Fruit fly (Drosophila melanogaster) whole organism, pupa: ENCODE measurements around the gene CG31407.

Experiments used
- CG10348 ChIP-seq: fragments of 200-800 bp; sonication (Bioruptor generic); IDR thresholded peaks from 2 replicates; pipeline ENCODE4 v1.3.6; 2022; ENCODE audit warnings: missing biosample characterization, missing genetic modification characterization
- CG14655 ChIP-seq: fragments of 200-800 bp; sonication (Bioruptor generic); optimal IDR thresholded peaks from 3 replicates; lab custom pipeline; 2017; ENCODE audit warnings: mild to moderate bottlenecking, missing biosample characterization, missing genetic modification reagents, missing genetic modification characterization
- CG15710 ChIP-seq: fragments of 200-800 bp; sonication (Bioruptor generic); optimal IDR thresholded peaks from 2 replicates; lab custom pipeline; 2018; ENCODE audit warnings: missing biosample characterization, mild to moderate bottlenecking, missing genetic modification characterization, moderate library complexity
- CG17806 ChIP-seq: fragments of 200-800 bp; sonication (Bioruptor generic); optimal IDR thresholded peaks from 2 replicates; lab custom pipeline; 2018; ENCODE audit warnings: missing biosample characterization, mild to moderate bottlenecking, missing genetic modification characterization, moderate library complexity
- CG32121 ChIP-seq: fragments of 200-800 bp; sonication (Bioruptor generic); IDR thresholded peaks from 2 replicates; pipeline ENCODE4 v1.3.6; 2022; ENCODE audit warnings: missing biosample characterization, missing genetic modification characterization
- CG34367 ChIP-seq: fragments of 200-800 bp; sonication (Bioruptor generic); optimal IDR thresholded peaks from 2 replicates; lab custom pipeline; 2018; ENCODE audit warnings: missing biosample characterization, mild to moderate bottlenecking, missing genetic modification characterization
- CG4496 ChIP-seq: fragments of 200-800 bp; sonication (Bioruptor generic); IDR thresholded peaks from 3 replicates; pipeline ENCODE4 v1.3.6; 2022; ENCODE audit warnings: missing biosample characterization, missing genetic modification characterization
- CG8159 ChIP-seq: fragments of 200-800 bp; sonication (Bioruptor generic); optimal IDR thresholded peaks from 3 replicates; lab custom pipeline; 2018; ENCODE audit warnings: missing biosample characterization, mild to moderate bottlenecking, missing genetic modification characterization, moderate library complexity
- CG9948 ChIP-seq: fragments of 200-800 bp; sonication (Bioruptor generic); optimal IDR thresholded peaks from 2 replicates; lab custom pipeline; 2018; ENCODE audit warnings: missing biosample characterization, mild to moderate bottlenecking, missing genetic modification characterization, moderate library complexity
- D1 ChIP-seq: fragments of 200-800 bp; sonication (Bioruptor generic); optimal IDR thresholded peaks from 2 replicates; lab custom pipeline; 2018; ENCODE audit warnings: missing biosample characterization, mild to moderate bottlenecking, missing genetic modification characterization, moderate library complexity
- EcR ChIP-seq: fragments of 200-800 bp; sonication (Bioruptor generic); optimal IDR thresholded peaks from 3 replicates; lab custom pipeline; 2019; ENCODE audit warnings: missing biosample characterization, missing genetic modification characterization, mild to moderate bottlenecking, moderate library complexity, missing genetic modification reagents
- Ets98B ChIP-seq: fragments of 200-800 bp; sonication (Bioruptor generic); IDR thresholded peaks from 2 replicates; pipeline ENCODE4 v1.3.6; 2022; ENCODE audit warnings: missing biosample characterization, missing genetic modification characterization
- Pif1A ChIP-seq: fragments of 200-800 bp; sonication (Bioruptor generic); optimal IDR thresholded peaks from 3 replicates; lab custom pipeline; 2016; ENCODE audit warnings: missing biosample characterization, missing genetic modification characterization
- Pif1B ChIP-seq: fragments of 200-800 bp; sonication (Bioruptor generic); optimal IDR thresholded peaks from 3 replicates; lab custom pipeline; 2016; ENCODE audit warnings: missing biosample characterization, missing genetic modification characterization
- Snoo ChIP-seq: fragments of 200-800 bp; sonication (Bioruptor generic); optimal IDR thresholded peaks from 3 replicates; lab custom pipeline; 2017; ENCODE audit warnings: missing biosample characterization, mild to moderate bottlenecking, missing genetic modification characterization, inconsistent platforms
- fd96Ca ChIP-seq: fragments of 200-800 bp; sonication (Bioruptor generic); IDR thresholded peaks from 3 replicates; pipeline ENCODE4 v1.3.6; 2022; ENCODE audit warnings: missing biosample characterization, missing genetic modification characterization
- gl ChIP-seq: fragments of 200-800 bp; sonication (Bioruptor generic); optimal IDR thresholded peaks from 2 replicates; lab custom pipeline; 2018; ENCODE audit warnings: missing biosample characterization, mild to moderate bottlenecking, missing genetic modification characterization
- rn ChIP-seq: fragments of 200-800 bp; sonication (Bioruptor generic); IDR thresholded peaks from 2 replicates; pipeline ENCODE4 v1.3.6; 2022; ENCODE audit warnings: missing biosample characterization, missing genetic modification characterization

Gene CG31407

DNA sequence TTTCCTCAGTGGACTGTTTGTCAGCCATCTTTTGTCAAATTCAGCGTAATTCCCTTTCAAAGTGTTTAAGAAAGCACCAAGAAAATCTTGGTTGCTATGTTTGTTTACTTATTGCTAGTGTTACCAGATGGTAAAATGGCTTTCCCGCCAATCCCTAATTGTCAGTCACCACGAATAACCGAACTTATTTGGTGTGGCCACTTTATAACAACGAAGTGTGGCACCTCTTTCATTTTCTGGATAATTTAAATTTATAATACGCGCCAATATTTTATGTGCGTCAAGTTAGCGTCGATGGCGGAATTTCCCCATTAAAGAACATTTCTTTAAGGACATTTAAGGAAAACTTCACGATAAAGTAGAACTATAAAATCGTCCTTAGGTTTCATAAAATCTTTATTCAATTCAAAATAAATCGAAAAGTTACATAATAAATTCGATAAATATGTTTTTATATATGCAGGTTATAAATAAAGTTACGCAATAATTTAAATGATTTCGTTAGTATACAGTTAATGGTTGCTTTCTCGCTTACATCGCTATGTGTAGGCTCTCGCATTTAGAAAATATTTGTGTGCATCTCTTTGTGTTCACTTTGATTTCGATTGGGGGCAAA, 23.7 kb downstream of the CG31407 start, which contains the start of gene CG5359:
CG5359 (minus strand) TSS at position 103 of the 616 bp plus-strand sequence.
- TF ChIP-seq CG4496 (GFP tag; lab: Robert Waterston, UW) (no peak), Pif1B (GFP tag; lab: Kevin White, UChicago) (no peak), rn (GFP tag; lab: Robert Waterston, UW) (no peak), Snoo (tag; lab: Kevin White, UChicago) (no peak), CG10348 (GFP tag; lab: Robert Waterston, UW) (no peak)

DNA sequence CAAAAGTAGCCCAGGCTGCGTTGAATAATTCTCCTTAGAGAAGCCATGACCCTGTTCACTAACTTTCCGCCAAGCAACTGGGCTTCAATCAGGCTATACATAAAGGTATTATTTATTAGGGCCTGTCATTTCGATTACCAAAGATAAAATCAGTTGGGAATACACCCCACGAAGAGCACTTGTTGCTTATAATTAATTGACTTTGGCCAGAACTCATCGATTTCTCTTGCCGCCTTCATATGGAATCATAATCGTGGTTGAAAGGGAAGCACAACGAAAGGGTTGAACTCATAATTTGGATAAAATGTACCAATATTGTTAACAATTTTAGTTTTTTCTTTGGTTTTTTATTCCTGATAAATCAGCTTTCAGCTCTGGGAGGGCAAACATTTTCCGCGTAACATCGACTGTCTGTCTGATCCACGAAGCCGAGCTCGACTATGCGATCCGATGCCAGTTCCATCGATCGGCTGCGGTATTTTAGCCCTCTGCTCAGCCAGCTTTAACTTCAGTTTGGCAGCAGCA, 28.2 kb downstream of the CG31407 start, which contains the start of the genes Gr85a and Spn85F:
Gr85a (minus strand) TSS at position 101 of the 525 bp plus-strand sequence.
Spn85F (plus strand) TSS at position 475 of the 525 bp plus-strand sequence.
- no peak for TF ChIP-seq D1 (tag; lab: Kevin White, UChicago)
- no peak for TF ChIP-seq CG8159 (tag; lab: Kevin White, UChicago)

DNA sequence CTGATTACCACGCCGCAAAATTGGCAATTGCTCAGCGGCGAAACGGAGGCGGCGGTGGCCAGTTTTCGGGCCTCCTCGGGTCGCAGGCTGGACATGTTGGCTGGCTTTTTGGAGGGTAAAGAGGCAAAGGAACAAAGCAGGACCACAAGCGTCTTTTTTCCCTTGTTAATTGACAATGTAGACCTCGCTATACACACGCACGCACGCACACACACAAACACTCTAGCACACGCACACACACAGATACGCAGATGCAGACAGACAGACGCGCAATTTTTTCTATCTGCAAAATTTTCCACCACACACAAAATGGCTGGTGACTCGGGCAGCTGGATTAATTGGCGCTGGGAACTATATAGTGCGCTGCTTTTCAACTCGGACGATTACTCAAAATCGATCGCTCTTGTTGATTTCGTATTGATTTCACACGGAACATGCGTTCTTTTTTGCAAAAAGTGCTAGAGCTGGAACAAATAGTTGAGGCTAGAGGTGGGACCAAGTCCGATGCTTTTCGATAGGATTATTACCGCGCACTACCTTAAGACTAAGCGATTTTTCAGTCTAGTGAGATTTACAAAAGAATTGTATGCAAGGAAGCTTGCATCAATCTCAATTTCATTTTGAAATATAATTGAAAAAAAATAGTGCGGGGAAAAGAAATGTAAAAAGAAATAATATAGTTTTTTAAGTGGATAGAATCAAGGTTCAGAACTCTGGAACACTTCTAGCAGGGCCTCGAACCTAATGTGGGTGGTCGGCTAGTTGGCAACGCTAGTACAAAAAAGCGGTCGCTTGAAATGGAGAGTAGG, 39.2 kb downstream of the CG31407 start, which contains the start of gene Art4:
Art4 (minus strand) TSS at position 476 of the 809 bp plus-strand sequence.
- TF ChIP-seq CG34367 (tag; lab: Kevin White, UChicago) (no peak), EcR (GFP tag; lab: Kevin White, UChicago) (peak; percentile 0), Ets98B (GFP tag; lab: Robert Waterston, UW) (peak; percentile 21; the same call in 1 of the 2 replicates), gl (tag; lab: Kevin White, UChicago) (peak; percentile 21)

dm6 chr3R:9978977-9979376, 46.0 kb downstream of the CG31407 start:
- TF ChIP-seq CG15710 (tag; lab: Kevin White, UChicago), result no peak
- no peak for TF ChIP-seq gl (tag; lab: Kevin White, UChicago)
- no peak for TF ChIP-seq EcR (GFP tag; lab: Kevin White, UChicago)
- TF ChIP-seq CG17806 (tag; lab: Kevin White, UChicago), result no peak
- TF ChIP-seq, all 21 proteins: peak for 0

DNA sequence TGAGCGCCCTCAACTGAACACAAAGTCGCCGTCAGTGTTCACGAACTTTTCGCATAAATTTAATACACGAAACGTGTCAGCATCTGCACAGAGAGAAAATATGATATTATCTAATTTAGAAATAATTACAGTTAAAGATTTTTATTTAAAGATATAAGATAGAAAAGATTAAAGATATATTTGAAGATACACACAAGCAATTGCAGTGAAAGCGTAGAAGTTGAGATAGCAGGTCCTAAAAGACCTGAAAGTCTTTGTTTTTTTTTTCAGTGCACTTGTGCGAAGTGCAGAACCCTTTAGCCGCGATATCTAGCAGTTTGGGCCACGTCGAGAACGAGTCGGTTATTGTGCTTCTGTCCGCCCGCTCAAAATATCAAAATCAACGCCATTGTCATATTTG, 47.5 kb downstream of the CG31407 start:
- TF ChIP-seq gl (tag; lab: Kevin White, UChicago) (no peak), CG9948 (tag; lab: Kevin White, UChicago) (no peak), D1 (tag; lab: Kevin White, UChicago) (no peak), CG34367 (tag; lab: Kevin White, UChicago) (no peak), CG15710 (tag; lab: Kevin White, UChicago) (no peak), CG8159 (tag; lab: Kevin White, UChicago) (no peak), CG14655 (GFP tag; lab: Kevin White, UChicago) (no peak), fd96Ca (GFP tag; lab: Robert Waterston, UW) (no peak), CG4496 (GFP tag; lab: Robert Waterston, UW) (no peak; the same call in 2 of the 3 replicates), Ets98B (GFP tag; lab: Robert Waterston, UW) (no peak), CG32121 (no peak), CG10348 (GFP tag; lab: Robert Waterston, UW) (no peak), Pif1A (no peak), rn (GFP tag; lab: Robert Waterston, UW) (no peak), Pif1B (GFP tag; lab: Kevin White, UChicago) (no peak), Snoo (tag; lab: Kevin White, UChicago) (no peak)
- TF ChIP-seq, all 21 proteins: peak for 0
